Worm (Caenorhabditis elegans) whole organism, midembryonic: ENCODE data around the gene F44B9.5.

Experiments
- T22C8.4 ChIP-seq: fragments of 200-800 bp; sonication (Bioruptor generic); IDR thresholded peaks from 2 replicates; pipeline ENCODE4 v1.3.6; 2022; ENCODE audit warnings: missing genetic modification characterization, missing compliant biosample characterization
- flt-1 ChIP-seq: fragments of 200-800 bp; sonication (Bioruptor generic); IDR thresholded peaks from 2 replicates; pipeline ENCODE4 v1.3.6; 2022; ENCODE audit warnings: missing genetic modification characterization, missing compliant biosample characterization
- klf-2 ChIP-seq: fragments of 200-800 bp; sonication (Bioruptor generic); conservative IDR thresholded peaks from 2 replicates; pipeline ENCODE4 v1.3.6; 2022; ENCODE audit warnings: missing genetic modification reagents, missing genetic modification characterization, missing compliant biosample characterization
- med-1 ChIP-seq: sonication (generic microtip); optimal IDR thresholded peaks from 2 replicates; lab custom pipeline; 2017; ENCODE audit warnings: missing genetic modification characterization, mild to moderate bottlenecking, missing compliant biosample characterization, antibody characterized with exemption, missing genetic modification reagents; ENCODE audit not compliant: insufficient read depth
- ref-1 ChIP-seq: fragments of 200-800 bp; sonication (Bioruptor generic); conservative IDR thresholded peaks from 2 replicates; pipeline ENCODE4 v1.3.6; 2022; ENCODE audit warnings: missing genetic modification reagents, missing genetic modification characterization, missing compliant biosample characterization
- tab-1 ChIP-seq: fragments of 200-800 bp; sonication (Bioruptor generic); IDR thresholded peaks from 2 replicates; pipeline ENCODE4 v1.3.6; 2022; ENCODE audit warnings: missing genetic modification characterization, missing compliant biosample characterization
- ztf-23 ChIP-seq: fragments of 200-800 bp; sonication (Bioruptor generic); IDR thresholded peaks from 2 replicates; pipeline ENCODE4 v1.3.6; 2022; ENCODE audit warnings: missing genetic modification reagents, missing genetic modification characterization, missing compliant biosample characterization
- ztf-29 ChIP-seq: fragments of 200-800 bp; sonication (Bioruptor generic); IDR thresholded peaks from 2 replicates; pipeline ENCODE4 v1.3.6; 2022; ENCODE audit warnings: missing genetic modification reagents, missing genetic modification characterization, missing compliant biosample characterization

- TF ChIP-seq ref-1 (GFP tag; lab: Robert Waterston, UW) (no peak), med-1 (no peak), flt-1 (GFP tag; lab: Robert Waterston, UW) (no peak), klf-2 (GFP tag; lab: Robert Waterston, UW) (no peak), ztf-29 (no peak), ztf-23 (GFP tag; lab: Robert Waterston, UW) (no peak), T22C8.4 (GFP tag; lab: Robert Waterston, UW) (no peak), tab-1 (GFP tag; lab: Robert Waterston, UW) (no peak)
Measured at ce11 chrIII:7972061-7972460, 44.3 kb downstream of the F44B9.5 start, which contains the start of gene F54H12.5.
